Fruit fly (Drosophila melanogaster): Measurements from ENCODE around the gene CG4887.

Gene CG4887

dm6 chr2L:1123078-1123818 lies 49.6 kb upstream of the CG4887 start (continued):
- TF ChIP-seq fd64A (GFP tag; optimal IDR thresholded peaks at IDR 0.05) (peak; percentile 57), bbx (GFP tag; IDR thresholded peaks at IDR 0.05; ENCODE audit: partially characterized antibody) (no peak), wdn (GFP tag; IDR thresholded peaks at IDR 0.05) (no peak), D (optimal IDR thresholded peaks at IDR 0.05) (no peak), D (GFP tag; optimal IDR thresholded peaks at IDR 0.05) (peak; percentile 67), wek (GFP tag; optimal IDR thresholded peaks at IDR 0.05) (peak; percentile 27), Ets65A (GFP tag) (no peak), Nf-YC (tag; optimal IDR thresholded peaks at IDR 0.05) (no peak), Oli (tag; optimal IDR thresholded peaks at IDR 0.05) (no peak), stwl (tag; optimal IDR thresholded peaks at IDR 0.05) (no peak), tap (tag; optimal IDR thresholded peaks at IDR 0.05) (peak; percentile 47), ATbp (GFP tag; optimal IDR thresholded peaks at IDR 0.05) (peak; percentile 86), CG9932 (GFP tag; IDR thresholded peaks at IDR 0.05) (no peak), CG10654 (GFP tag; optimal IDR thresholded peaks at IDR 0.05) (peak; percentile 3), CG18619 (GFP tag; optimal IDR thresholded peaks at IDR 0.05) (peak; percentile 20), CG10979 (tag; optimal IDR thresholded peaks at IDR 0.05) (peak; percentile 52), CG2712 (tag; optimal IDR thresholded peaks at IDR 0.05) (peak; percentile 56), CG3407 (GFP tag; optimal IDR thresholded peaks at IDR 0.05) (peak; percentile 77), exex (tag; optimal IDR thresholded peaks at IDR 0.05) (peak; percentile 14), al (GFP tag; IDR thresholded peaks at IDR 0.05) (no peak), BtbVII (GFP tag; optimal IDR thresholded peaks at IDR 0.05) (peak; percentile 33), Spps (tag; optimal IDR thresholded peaks at IDR 0.05) (peak; percentile 48), CG13287 (GFP tag; IDR thresholded peaks at IDR 0.05; ENCODE audit: partially characterized antibody) (no peak), Myb (GFP tag; optimal IDR thresholded peaks at IDR 0.05) (no peak), oc (tag; optimal IDR thresholded peaks at IDR 0.05) (peak; percentile 46), peb (GFP tag; IDR thresholded peaks at IDR 0.05) (peak; percentile 30; the same call in 1 of the 2 replicates), Jarid2 (GFP tag; optimal IDR thresholded peaks at IDR 0.05) (peak; percentile 4), CG4424 (GFP tag; optimal IDR thresholded peaks at IDR 0.05) (peak; percentile 11), lab (GFP tag; optimal IDR thresholded peaks at IDR 0.05) (peak; percentile 63), bcd (GFP tag; optimal IDR thresholded peaks at IDR 0.05) (peak; percentile 23), D19A (tag; optimal IDR thresholded peaks at IDR 0.05) (peak; percentile 61), CG12299 (tag; optimal IDR thresholded peaks at IDR 0.05) (peak; percentile 43), CG33557 (GFP tag; optimal IDR thresholded peaks at IDR 0.05) (peak; percentile 83), CG4730 (GFP tag; IDR thresholded peaks at IDR 0.05) (no peak), CG17568 (GFP tag; optimal IDR thresholded peaks at IDR 0.05) (peak; percentile 56), CG31441 (GFP tag; IDR thresholded peaks at IDR 0.05) (peak; percentile 55; the same call in 1 of the 2 replicates), CG18262 (tag; optimal IDR thresholded peaks at IDR 0.05) (peak; percentile 68), Blimp-1 (GFP tag; optimal IDR thresholded peaks at IDR 0.05) (peak; percentile 77), Dip2 (GFP tag; IDR thresholded peaks at IDR 0.05) (no peak), Vsx1 (GFP tag; optimal IDR thresholded peaks at IDR 0.05) (peak; percentile 45), Doc2 (GFP tag; IDR thresholded peaks at IDR 0.05) (no peak), CG13123 (GFP tag; optimal IDR thresholded peaks at IDR 0.05) (peak; percentile 18), CG12391 (tag; optimal IDR thresholded peaks at IDR 0.05) (peak; percentile 20), CG10366 (GFP tag; IDR thresholded peaks at IDR 0.05) (no peak), Ets97D (GFP tag; optimal IDR thresholded peaks at IDR 0.05) (no peak), CG15696 (tag; optimal IDR thresholded peaks at IDR 0.05) (peak; percentile 83), Tbp (GFP tag; optimal IDR thresholded peaks at IDR 0.05) (no peak), grau (tag; optimal IDR thresholded peaks at IDR 0.05) (peak; percentile 28), CG11504 (tag; optimal IDR thresholded peaks at IDR 0.05) (peak; percentile 67)
